Fruit fly (Drosophila melanogaster) whole organism, prepupa: ENCODE data around the gene sni.
A peak's percentile ranks its signal among the peaks of the same experiment; 100 is the strongest.

ENCODE experiments used
- Blimp-1 ChIP-seq: fragments of 200-800 bp; sonication (Bioruptor generic); optimal IDR thresholded peaks from 3 replicates; lab custom pipeline; 2017; ENCODE audit warnings: missing biosample characterization, missing genetic modification characterization, mild to moderate bottlenecking, moderate library complexity, missing genetic modification reagents
- CG10669 ChIP-seq: fragments of 200-800 bp; sonication (Bioruptor generic); optimal IDR thresholded peaks from 3 replicates; lab custom pipeline; 2018; ENCODE audit warnings: missing biosample characterization, mild to moderate bottlenecking, missing genetic modification characterization, moderate library complexity
- CG11762 ChIP-seq: fragments of 200-800 bp; sonication (Bioruptor generic); optimal IDR thresholded peaks from 3 replicates; lab custom pipeline; 2016; ENCODE audit warnings: missing biosample characterization, missing genetic modification characterization; ENCODE audit not compliant: insufficient read depth
- CG11902 ChIP-seq: fragments of 200-800 bp; sonication (Bioruptor generic); optimal IDR thresholded peaks from 3 replicates; lab custom pipeline; 2016; ENCODE audit warnings: missing biosample characterization, missing genetic modification characterization
- CG15336 ChIP-seq: fragments of 200-800 bp; sonication (Bioruptor generic); IDR thresholded peaks from 2 replicates; pipeline ENCODE4 v1.3.6; 2022; ENCODE audit warnings: missing biosample characterization, missing genetic modification characterization
- CG16779 ChIP-seq: fragments of 200-800 bp; sonication (Bioruptor generic); optimal IDR thresholded peaks from 3 replicates; lab custom pipeline; 2017; ENCODE audit warnings: missing biosample characterization, mild to moderate bottlenecking, missing genetic modification characterization
- CG3032 ChIP-seq: fragments of 200-800 bp; optimal IDR thresholded peaks from 2 replicates; lab custom pipeline; 2019; ENCODE audit warnings: missing biosample characterization, mild to moderate bottlenecking, missing genetic modification characterization, moderate library complexity
- CG32006 ChIP-seq: fragments of 200-800 bp; sonication (Bioruptor generic); optimal IDR thresholded peaks from 3 replicates; lab custom pipeline; 2017; ENCODE audit warnings: missing biosample characterization, mild to moderate bottlenecking, missing genetic modification characterization
- CG34406 ChIP-seq: fragments of 200-800 bp; sonication (Bioruptor generic); optimal IDR thresholded peaks from 3 replicates; lab custom pipeline; 2016; ENCODE audit warnings: missing biosample characterization, missing genetic modification characterization
- CG4318 ChIP-seq: fragments of 200-800 bp; sonication (Bioruptor generic); optimal IDR thresholded peaks from 3 replicates; lab custom pipeline; 2017; ENCODE audit warnings: missing biosample characterization, mild to moderate bottlenecking, missing genetic modification characterization
- CG6163 ChIP-seq: fragments of 200-800 bp; sonication (Bioruptor generic); IDR thresholded peaks from 3 replicates; pipeline ENCODE4 v1.3.6; 2022; ENCODE audit warnings: missing biosample characterization, missing genetic modification characterization
- CG6854 ChIP-seq: fragments of 200-800 bp; sonication (Bioruptor generic); optimal IDR thresholded peaks from 2 replicates; lab custom pipeline; 2017; ENCODE audit warnings: missing biosample characterization, mild to moderate bottlenecking, missing genetic modification characterization
- CG7368 ChIP-seq: fragments of 200-800 bp; sonication (Bioruptor generic); optimal IDR thresholded peaks from 3 replicates; lab custom pipeline; 2016; ENCODE audit warnings: missing biosample characterization, missing genetic modification characterization
- CG8119 ChIP-seq: fragments of 200-800 bp; sonication (Bioruptor generic); IDR thresholded peaks from 3 replicates; pipeline ENCODE4 v1.3.6; 2022; ENCODE audit warnings: missing biosample characterization, missing genetic modification characterization
- CG8319 ChIP-seq: fragments of 200-800 bp; sonication (Bioruptor generic); optimal IDR thresholded peaks from 3 replicates; lab custom pipeline; 2016; ENCODE audit warnings: missing biosample characterization, missing genetic modification characterization
- CG8632 ChIP-seq: fragments of 200-800 bp; sonication (Bioruptor generic); optimal IDR thresholded peaks from 3 replicates; lab custom pipeline; 2016; ENCODE audit warnings: missing biosample characterization, missing genetic modification characterization
- CG9139 ChIP-seq: fragments of 200-800 bp; sonication (Bioruptor generic); optimal IDR thresholded peaks from 3 replicates; lab custom pipeline; 2017; ENCODE audit warnings: missing biosample characterization, mild to moderate bottlenecking, missing genetic modification characterization
- Eip75B ChIP-seq: fragments of 200-800 bp; sonication (Bioruptor generic); optimal IDR thresholded peaks from 3 replicates; lab custom pipeline; 2016; ENCODE audit warnings: missing biosample characterization, missing genetic modification characterization
- Eip78C ChIP-seq: fragments of 200-800 bp; sonication (Bioruptor generic); peaks from one replicate; lab custom pipeline; 2016; ENCODE audit warnings: missing biosample characterization, missing genetic modification characterization
- Eip93F ChIP-seq: fragments of 200-800 bp; sonication (Bioruptor generic); optimal IDR thresholded peaks from 2 replicates; lab custom pipeline; 2016; ENCODE audit warnings: missing biosample characterization, mild to moderate bottlenecking, missing genetic modification characterization
- Ets96B ChIP-seq: fragments of 200-800 bp; optimal IDR thresholded peaks from 2 replicates; lab custom pipeline; 2019; ENCODE audit warnings: missing biosample characterization, mild to moderate bottlenecking, missing genetic modification characterization, moderate library complexity
- Gug ChIP-seq: fragments of 200-800 bp; sonication (Bioruptor generic); IDR thresholded peaks from 2 replicates; pipeline ENCODE4 v1.3.6; 2022; ENCODE audit warnings: missing biosample characterization, missing genetic modification characterization
- Hr39 ChIP-seq: fragments of 200-800 bp; sonication (Bioruptor generic); optimal IDR thresholded peaks from 2 replicates; lab custom pipeline; 2016; ENCODE audit warnings: missing biosample characterization, missing genetic modification characterization
- Hr4 ChIP-seq: fragments of 200-800 bp; sonication (Bioruptor generic); optimal IDR thresholded peaks from 3 replicates; lab custom pipeline; 2016; ENCODE audit warnings: missing biosample characterization, missing genetic modification characterization
- Met ChIP-seq: fragments of 200-800 bp; sonication (Bioruptor generic); optimal IDR thresholded peaks from 3 replicates; lab custom pipeline; 2016; ENCODE audit warnings: missing biosample characterization, missing genetic modification characterization
- OdsH ChIP-seq: fragments of 200-800 bp; sonication (Bioruptor generic); optimal IDR thresholded peaks from 3 replicates; lab custom pipeline; 2016; ENCODE audit warnings: missing biosample characterization, missing genetic modification characterization
- Smox ChIP-seq: fragments of 200-800 bp; sonication (Bioruptor generic); optimal IDR thresholded peaks from 3 replicates; lab custom pipeline; 2016; ENCODE audit warnings: missing biosample characterization, missing genetic modification characterization
- Sox102F ChIP-seq: fragments of 200-800 bp; sonication (Bioruptor generic); optimal IDR thresholded peaks from 2 replicates; lab custom pipeline; 2016; ENCODE audit warnings: missing biosample characterization, mild to moderate bottlenecking, missing genetic modification characterization
- Sox14 ChIP-seq: fragments of 200-800 bp; sonication (Bioruptor generic); optimal IDR thresholded peaks from 3 replicates; lab custom pipeline; 2016; ENCODE audit warnings: missing biosample characterization, missing genetic modification characterization
- achi ChIP-seq: fragments of 200-800 bp; sonication (Bioruptor generic); optimal IDR thresholded peaks from 3 replicates; lab custom pipeline; 2016; ENCODE audit warnings: missing biosample characterization, missing genetic modification characterization
- acj6 ChIP-seq: fragments of 200-800 bp; sonication (Bioruptor generic); optimal IDR thresholded peaks from 3 replicates; lab custom pipeline; 2016; ENCODE audit warnings: missing biosample characterization, missing genetic modification characterization
- cyc ChIP-seq: fragments of 200-800 bp; sonication (Bioruptor generic); optimal IDR thresholded peaks from 3 replicates; lab custom pipeline; 2016; ENCODE audit warnings: missing biosample characterization, missing genetic modification characterization
- dac ChIP-seq: fragments of 200-800 bp; sonication (Bioruptor generic); optimal IDR thresholded peaks from 2 replicates; lab custom pipeline; 2017; ENCODE audit warnings: missing biosample characterization, mild to moderate bottlenecking, missing genetic modification characterization
- dsx ChIP-seq: fragments of 200-800 bp; optimal IDR thresholded peaks from 3 replicates; lab custom pipeline; 2019; ENCODE audit warnings: missing biosample characterization, mild to moderate bottlenecking, missing genetic modification characterization, moderate library complexity; ENCODE audit not compliant: poor library complexity, severe bottlenecking
- eg ChIP-seq: fragments of 200-800 bp; sonication (Bioruptor generic); IDR thresholded peaks from 3 replicates; pipeline ENCODE4 v1.3.6; 2022; ENCODE audit warnings: missing biosample characterization, missing genetic modification characterization
- fd85E ChIP-seq: fragments of 200-800 bp; sonication (Bioruptor generic); optimal IDR thresholded peaks from 3 replicates; lab custom pipeline; 2016; ENCODE audit warnings: missing biosample characterization, missing genetic modification characterization
- fkh ChIP-seq: fragments of 200-800 bp; sonication (Bioruptor generic); optimal IDR thresholded peaks from 3 replicates; lab custom pipeline; 2017; ENCODE audit warnings: missing biosample characterization, mild to moderate bottlenecking, missing genetic modification characterization, moderate library complexity
- lz ChIP-seq: fragments of 200-800 bp; sonication (Bioruptor generic); optimal IDR thresholded peaks from 3 replicates; lab custom pipeline; 2016; ENCODE audit warnings: missing biosample characterization, missing genetic modification characterization
- net ChIP-seq: fragments of 200-800 bp; sonication (Bioruptor generic); optimal IDR thresholded peaks from 3 replicates; lab custom pipeline; 2016; ENCODE audit warnings: missing biosample characterization, missing genetic modification characterization
- pdm3 ChIP-seq: fragments of 200-800 bp; sonication (Bioruptor generic); optimal IDR thresholded peaks from 3 replicates; lab custom pipeline; 2016; ENCODE audit warnings: missing biosample characterization, missing genetic modification characterization
- salr ChIP-seq, 2 experiments: fragments of 200-800 bp; sonication (Bioruptor generic); optimal IDR thresholded peaks; 3 replicates each; lab custom pipeline; 2016 to 2018; ENCODE audit warnings: missing biosample characterization in 2 of 2, missing genetic modification characterization in 2 of 2, mild to moderate bottlenecking in 1 of 2
- spab ChIP-seq: fragments of 200-800 bp; sonication (Bioruptor generic); optimal IDR thresholded peaks from 2 replicates; lab custom pipeline; 2017; ENCODE audit warnings: missing biosample characterization, mild to moderate bottlenecking, missing genetic modification characterization, missing genetic modification reagents
- ss ChIP-seq, 2 experiments: fragments of 200-800 bp; sonication (Bioruptor generic); optimal IDR thresholded peaks; 2 replicates in 1 of 2; 3 replicates in 1 of 2; lab custom pipeline; 2017 to 2018; ENCODE audit warnings: mild to moderate bottlenecking in 2 of 2, missing biosample characterization in 2 of 2, missing genetic modification characterization in 2 of 2, moderate library complexity in 1 of 2
- svp ChIP-seq: fragments of 200-800 bp; sonication (Bioruptor generic); peaks from one replicate; lab custom pipeline; 2016; ENCODE audit warnings: missing biosample characterization, missing genetic modification characterization
- topi ChIP-seq: fragments of 200-800 bp; sonication (Bioruptor generic); optimal IDR thresholded peaks from 3 replicates; lab custom pipeline; 2016; ENCODE audit warnings: missing biosample characterization, missing genetic modification characterization
- vri ChIP-seq: fragments of 200-800 bp; sonication (Bioruptor generic); optimal IDR thresholded peaks from 3 replicates; lab custom pipeline; 2016; ENCODE audit warnings: missing biosample characterization, mild to moderate bottlenecking, missing genetic modification characterization

Gene sni

DNA sequence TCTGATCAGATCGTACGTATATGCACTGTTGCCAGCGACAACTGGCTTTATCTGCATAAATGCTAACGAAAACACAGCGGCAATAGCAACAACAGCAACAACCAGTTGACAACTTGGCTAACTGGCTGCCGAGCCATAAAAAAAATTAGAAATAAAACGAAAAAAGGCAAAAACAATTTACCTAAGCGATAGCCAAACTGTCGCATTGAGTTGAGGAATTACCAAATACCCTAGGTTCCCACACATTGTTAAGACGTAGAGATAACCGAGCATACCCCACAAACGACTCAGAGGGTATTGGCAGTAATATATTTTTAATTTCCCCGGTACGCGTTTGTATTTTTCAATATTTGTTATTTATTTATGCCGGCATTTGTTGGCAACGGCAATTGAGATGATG, 10.6 kb downstream of the sni start (continued):
- no peak for TF ChIP-seq spab (GFP tag; lab: Kevin White, UChicago)
- TF ChIP-seq CG9139 (GFP tag; lab: Kevin White, UChicago), result no peak
- TF ChIP-seq achi, result no peak
- no peak for TF ChIP-seq cyc (GFP tag; lab: Kevin White, UChicago)
- TF ChIP-seq fd85E (GFP tag; lab: Kevin White, UChicago), result no peak
- TF ChIP-seq CG6854 (GFP tag; lab: Kevin White, UChicago), result no peak
- TF ChIP-seq CG6163, result 0 out of 3 replicates have a peak, but pooled peaks have one; percentile 6
- TF ChIP-seq Smox (GFP tag; lab: Kevin White, UChicago), result no peak
- no peak for TF ChIP-seq Sox14 (GFP tag; lab: Kevin White, UChicago)
- no peak for TF ChIP-seq dsx (GFP tag; lab: Kevin White, UChicago)
- TF ChIP-seq pdm3 (GFP tag; lab: Kevin White, UChicago), result peak; percentile 27
- TF ChIP-seq CG11902, result no peak
- TF ChIP-seq Met (GFP tag; lab: Kevin White, UChicago), result no peak
- TF ChIP-seq salr (GFP tag; optimal IDR thresholded peaks at IDR 0.05; lab: Kevin White, UChicago), result no peak
- TF ChIP-seq eg, result peak; percentile 60
- TF ChIP-seq CG8632, result no peak
- no peak for TF ChIP-seq lz
- no peak for TF ChIP-seq CG8319
- no peak for TF ChIP-seq OdsH (GFP tag; lab: Kevin White, UChicago)
- no peak for TF ChIP-seq CG7368 (GFP tag; lab: Kevin White, UChicago)
- peak; percentile 60 for TF ChIP-seq Eip78C
- TF ChIP-seq CG32006, result no peak
- TF ChIP-seq topi (GFP tag; lab: Kevin White, UChicago), result no peak
- TF ChIP-seq vri, result peak; percentile 69
- no peak for TF ChIP-seq CG11762 (GFP tag; lab: Kevin White, UChicago)
- TF ChIP-seq Hr39 (GFP tag; lab: Kevin White, UChicago), result no peak
- no peak for TF ChIP-seq CG34406 (GFP tag; lab: Kevin White, UChicago)
- no peak for TF ChIP-seq Ets96B
- TF ChIP-seq, all 60 proteins: peak for 10

- TF ChIP-seq CG16779 (tag; lab: Kevin White, UChicago) (no peak), CG7368 (GFP tag; lab: Kevin White, UChicago) (peak; percentile 23), pdm3 (GFP tag; lab: Kevin White, UChicago) (peak; percentile 7), Sox102F (GFP tag; lab: Kevin White, UChicago) (peak; percentile 33), CG6854 (GFP tag; lab: Kevin White, UChicago) (peak; percentile 10), fkh (GFP tag; lab: Kevin White, UChicago) (no peak), eg (no peak), Blimp-1 (GFP tag; lab: Kevin White, UChicago) (no peak), CG8119 (GFP tag; lab: Robert Waterston, UW) (0 out of 3 replicates have a peak, but pooled peaks have one; percentile 22), Eip93F (peak; percentile 51), Hr39 (GFP tag; lab: Kevin White, UChicago) (no peak), CG34406 (GFP tag; lab: Kevin White, UChicago) (peak; percentile 52), achi (no peak), Gug (GFP tag; lab: Robert Waterston, UW) (no peak), CG15336 (GFP tag; lab: Robert Waterston, UW) (no peak), Eip78C (peak; percentile 75), fd85E (GFP tag; lab: Kevin White, UChicago) (no peak), CG11762 (GFP tag; lab: Kevin White, UChicago) (no peak), dac (no peak), CG8632 (peak; percentile 26), Met (GFP tag; lab: Kevin White, UChicago) (peak; percentile 27), Eip75B (GFP tag; lab: Kevin White, UChicago) (no peak), ss (GFP tag; optimal IDR thresholded peaks at IDR 0.05; lab: Kevin White, UChicago) (peak; percentile 15 to 67), CG10669 (GFP tag; lab: Kevin White, UChicago) (peak; percentile 34), net (GFP tag; lab: Kevin White, UChicago) (no peak), topi (GFP tag; lab: Kevin White, UChicago) (peak; percentile 5), salr (GFP tag; optimal IDR thresholded peaks at IDR 0.05; lab: Kevin White, UChicago) (no peak), CG3032 (tag; lab: Kevin White, UChicago) (peak; percentile 29), CG32006 (no peak), Hr4 (GFP tag; lab: Kevin White, UChicago) (no peak), CG8319 (no peak), svp (GFP tag; lab: Kevin White, UChicago) (peak; percentile 57), acj6 (GFP tag; lab: Kevin White, UChicago) (no peak), vri (peak; percentile 51), CG4318 (GFP tag; lab: Kevin White, UChicago) (no peak), lz (no peak), OdsH (GFP tag; lab: Kevin White, UChicago) (no peak)
These were observed 12.4 kb downstream of the sni start for dm6 chrX:8231241-8232028.
